Fruit fly (Drosophila melanogaster) whole organism, embryonic: ENCODE results near the gene Art3.
A peak's percentile ranks its signal among the peaks of the same experiment; 100 is the strongest.

Source experiments
- ATbp ChIP-seq: fragments of 200-800 bp; sonication (Bioruptor generic); optimal IDR thresholded peaks from 2 replicates; lab custom pipeline; 2017; ENCODE audit warnings: missing biosample characterization, mild to moderate bottlenecking, missing genetic modification characterization, missing genetic modification reagents
- Atf6 ChIP-seq: fragments of 200-800 bp; sonication (Bioruptor generic); IDR thresholded peaks from 2 replicates; pipeline ENCODE4 v1.3.6; 2022; ENCODE audit warnings: missing biosample characterization, missing genetic modification characterization
- B-H2 ChIP-seq: fragments of 200-800 bp; sonication (Bioruptor generic); optimal IDR thresholded peaks from 2 replicates; lab custom pipeline; 2018; ENCODE audit warnings: missing biosample characterization, mild to moderate bottlenecking, missing genetic modification characterization
- CG10147 ChIP-seq: fragments of 200-800 bp; sonication (Bioruptor generic); optimal IDR thresholded peaks from 2 replicates; lab custom pipeline; 2019; ENCODE audit warnings: missing biosample characterization, mild to moderate bottlenecking, missing genetic modification characterization, moderate library complexity
- CG10209 ChIP-seq: fragments of 200-800 bp; sonication (Bioruptor generic); optimal IDR thresholded peaks from 3 replicates; lab custom pipeline; 2017; ENCODE audit warnings: missing biosample characterization, mild to moderate bottlenecking, missing genetic modification characterization, missing genetic modification reagents
- CG1024 ChIP-seq: fragments of 200-800 bp; sonication (Bioruptor generic); IDR thresholded peaks from 2 replicates; pipeline ENCODE4 v1.3.6; 2022; ENCODE audit warnings: missing biosample characterization, missing genetic modification characterization
- CG10267 ChIP-seq: fragments of 200-800 bp; sonication (Bioruptor generic); optimal IDR thresholded peaks from 2 replicates; lab custom pipeline; 2018; ENCODE audit warnings: missing biosample characterization, mild to moderate bottlenecking, missing genetic modification characterization, moderate library complexity
- CG10543 ChIP-seq: fragments of 200-800 bp; sonication (Bioruptor generic); optimal IDR thresholded peaks from 3 replicates; lab custom pipeline; 2017; ENCODE audit warnings: missing biosample characterization, mild to moderate bottlenecking, missing genetic modification characterization, moderate library complexity
- CG10654 ChIP-seq: fragments of 200-800 bp; sonication (Bioruptor generic); optimal IDR thresholded peaks from 2 replicates; lab custom pipeline; 2016; ENCODE audit warnings: missing biosample characterization, missing genetic modification characterization
- CG12219 ChIP-seq: fragments of 200-800 bp; sonication (Bioruptor generic); optimal IDR thresholded peaks from 3 replicates; lab custom pipeline; 2018; ENCODE audit warnings: missing biosample characterization, mild to moderate bottlenecking, missing genetic modification characterization
- CG14441 ChIP-seq: fragments of 200-800 bp; sonication (Bioruptor generic); IDR thresholded peaks from 2 replicates; pipeline ENCODE4 v1.3.6; 2022; ENCODE audit warnings: missing biosample characterization, missing genetic modification characterization
- CG16779 ChIP-seq: fragments of 200-800 bp; sonication (Bioruptor generic); IDR thresholded peaks from 2 replicates; pipeline ENCODE4 v1.3.6; 2022; ENCODE audit warnings: missing biosample characterization, missing genetic modification characterization
- CG18262 ChIP-seq: fragments of 200-800 bp; optimal IDR thresholded peaks from 3 replicates; lab custom pipeline; 2019; ENCODE audit warnings: missing biosample characterization, mild to moderate bottlenecking, missing genetic modification characterization, moderate library complexity
- CG18764 ChIP-seq: fragments of 200-800 bp; sonication (Bioruptor generic); optimal IDR thresholded peaks from 3 replicates; lab custom pipeline; 2016; ENCODE audit warnings: missing biosample characterization, missing genetic modification characterization
- CG6791 ChIP-seq: fragments of 200-800 bp; sonication (Bioruptor generic); IDR thresholded peaks from 3 replicates; pipeline ENCODE4 v1.3.6; 2022; ENCODE audit warnings: missing biosample characterization, missing genetic modification characterization; ENCODE audit not compliant: partially characterized antibody
- CG7928 ChIP-seq: fragments of 200-800 bp; sonication (Bioruptor generic); optimal IDR thresholded peaks from 2 replicates; lab custom pipeline; 2017; ENCODE audit warnings: missing biosample characterization, mild to moderate bottlenecking, missing genetic modification characterization
- CG8765 ChIP-seq: fragments of 200-800 bp; sonication (Bioruptor generic); IDR thresholded peaks from 2 replicates; pipeline ENCODE4 v1.3.6; 2022; ENCODE audit warnings: missing biosample characterization, missing genetic modification characterization
- CG9437 ChIP-seq: fragments of 200-800 bp; sonication (Bioruptor generic); optimal IDR thresholded peaks from 2 replicates; lab custom pipeline; 2018; ENCODE audit warnings: missing biosample characterization, mild to moderate bottlenecking, missing genetic modification characterization
- CrebB ChIP-seq: fragments of 200-800 bp; sonication (Bioruptor generic); optimal IDR thresholded peaks from 3 replicates; lab custom pipeline; 2018; ENCODE audit warnings: missing biosample characterization, mild to moderate bottlenecking, missing genetic modification characterization
- Gsc ChIP-seq: fragments of 200-800 bp; sonication (Bioruptor generic); IDR thresholded peaks from 2 replicates; pipeline ENCODE4 v1.3.6; 2022; ENCODE audit warnings: missing biosample characterization, missing genetic modification characterization
- Hr3 ChIP-seq: fragments of 200-800 bp; sonication (Bioruptor generic); optimal IDR thresholded peaks from 3 replicates; lab custom pipeline; 2016; ENCODE audit warnings: missing biosample characterization, missing genetic modification characterization
- Hsf ChIP-seq: fragments of 200-800 bp; sonication (Bioruptor generic); optimal IDR thresholded peaks from 3 replicates; lab custom pipeline; 2016; ENCODE audit warnings: missing biosample characterization, missing genetic modification characterization
- Lim3 ChIP-seq: fragments of 200-800 bp; sonication (Bioruptor generic); IDR thresholded peaks from 2 replicates; pipeline ENCODE4 v1.3.6; 2022; ENCODE audit warnings: missing biosample characterization, missing genetic modification characterization
- MBD-R2 ChIP-seq: fragments of 200-800 bp; sonication (Bioruptor generic); IDR thresholded peaks from 2 replicates; pipeline ENCODE4 v1.3.6; 2022; ENCODE audit warnings: missing biosample characterization, missing genetic modification characterization
- Meics ChIP-seq: fragments of 200-800 bp; sonication (Bioruptor generic); optimal IDR thresholded peaks from 2 replicates; lab custom pipeline; 2017; ENCODE audit warnings: missing biosample characterization, mild to moderate bottlenecking, missing genetic modification characterization
- Nf-YB ChIP-seq: fragments of 200-800 bp; sonication (Bioruptor generic); optimal IDR thresholded peaks from 3 replicates; lab custom pipeline; 2019; ENCODE audit warnings: missing biosample characterization, mild to moderate bottlenecking, missing genetic modification characterization, moderate library complexity
- Oli ChIP-seq: fragments of 200-800 bp; sonication (Bioruptor generic); optimal IDR thresholded peaks from 2 replicates; lab custom pipeline; 2018; ENCODE audit warnings: missing biosample characterization, mild to moderate bottlenecking, missing genetic modification characterization, moderate library complexity
- PHDP ChIP-seq: fragments of 200-800 bp; sonication (Bioruptor generic); optimal IDR thresholded peaks from 3 replicates; lab custom pipeline; 2018; ENCODE audit warnings: missing biosample characterization, mild to moderate bottlenecking, missing genetic modification characterization, moderate library complexity
- Pdp1 ChIP-seq, 2 experiments: fragments of 200-800 bp; sonication (Bioruptor generic); optimal IDR thresholded peaks; 3 replicates each; lab custom pipeline; 2016; ENCODE audit warnings: missing biosample characterization in 2 of 2, missing genetic modification characterization in 2 of 2, mild to moderate bottlenecking in 1 of 2, moderate library complexity in 1 of 2
- Sox100B ChIP-seq: fragments of 200-800 bp; sonication (Bioruptor generic); optimal IDR thresholded peaks from 3 replicates; lab custom pipeline; 2018; ENCODE audit warnings: missing biosample characterization, mild to moderate bottlenecking, missing genetic modification characterization
- Tbp ChIP-seq: fragments of >200 bp; optimal IDR thresholded peaks from 2 replicates; lab custom pipeline; 2018; ENCODE audit warnings: missing biosample characterization, missing genetic modification characterization
- Usf ChIP-seq: fragments of 200-800 bp; sonication (Bioruptor generic); optimal IDR thresholded peaks from 2 replicates; lab custom pipeline; 2017; ENCODE audit warnings: missing genotype, missing biosample characterization, missing genetic modification characterization
- Xrp1 ChIP-seq: fragments of 200-800 bp; sonication (Bioruptor generic); IDR thresholded peaks from 2 replicates; pipeline ENCODE4 v1.3.6; 2022; ENCODE audit warnings: missing biosample characterization, missing genetic modification characterization
- ara ChIP-seq: fragments of 200-800 bp; sonication (Bioruptor generic); IDR thresholded peaks from 2 replicates; pipeline ENCODE4 v1.3.6; 2022; ENCODE audit warnings: missing biosample characterization, missing genetic modification characterization
- az2 ChIP-seq: fragments of 200-800 bp; sonication (Bioruptor generic); optimal IDR thresholded peaks from 3 replicates; lab custom pipeline; 2016; ENCODE audit warnings: missing biosample characterization, missing genetic modification characterization
- chif ChIP-seq, 2 experiments: fragments of 200-800 bp; sonication (Bioruptor generic); optimal IDR thresholded peaks; 3 replicates each; lab custom pipeline; 2016; ENCODE audit warnings: missing biosample characterization in 2 of 2, missing genetic modification characterization in 2 of 2
- chn ChIP-seq: fragments of 200-800 bp; sonication (Bioruptor generic); optimal IDR thresholded peaks from 2 replicates; lab custom pipeline; 2016; ENCODE audit warnings: missing biosample characterization, missing genetic modification characterization
- crol ChIP-seq: fragments of 200-800 bp; sonication (Bioruptor generic); IDR thresholded peaks from 2 replicates; pipeline ENCODE4 v1.3.6; 2022; ENCODE audit warnings: missing biosample characterization, missing genetic modification characterization
- gem ChIP-seq: fragments of 200-800 bp; sonication (Bioruptor generic); optimal IDR thresholded peaks from 2 replicates; lab custom pipeline; 2019; ENCODE audit warnings: missing biosample characterization, mild to moderate bottlenecking, missing genetic modification characterization, moderate library complexity
- ham ChIP-seq: fragments of 200-800 bp; sonication (Bioruptor generic); IDR thresholded peaks from 2 replicates; pipeline ENCODE4 v1.3.6; 2022; ENCODE audit warnings: missing biosample characterization, missing genetic modification characterization
- jumu ChIP-seq: fragments of 200-800 bp; sonication (Bioruptor generic); optimal IDR thresholded peaks from 3 replicates; lab custom pipeline; 2016; ENCODE audit warnings: missing biosample characterization, missing genetic modification characterization
- kah ChIP-seq: fragments of 200-800 bp; sonication (Bioruptor generic); optimal IDR thresholded peaks from 2 replicates; lab custom pipeline; 2018; ENCODE audit warnings: missing biosample characterization, mild to moderate bottlenecking, missing genetic modification characterization
- pfk ChIP-seq: fragments of 200-800 bp; sonication (Bioruptor generic); optimal IDR thresholded peaks from 2 replicates; lab custom pipeline; 2018; ENCODE audit warnings: missing biosample characterization, mild to moderate bottlenecking, missing genetic modification characterization, moderate library complexity
- pum ChIP-seq: fragments of 200-800 bp; sonication (Bioruptor generic); optimal IDR thresholded peaks from 2 replicates; lab custom pipeline; 2016; ENCODE audit warnings: missing biosample characterization, missing genetic modification characterization
- run ChIP-seq: fragments of 200-800 bp; sonication (Bioruptor generic); optimal IDR thresholded peaks from 3 replicates; lab custom pipeline; 2018; ENCODE audit warnings: missing biosample characterization, mild to moderate bottlenecking, missing genetic modification characterization
- salm ChIP-seq: fragments of 200-800 bp; sonication (Bioruptor generic); optimal IDR thresholded peaks from 2 replicates; lab custom pipeline; 2018; ENCODE audit warnings: missing biosample characterization, mild to moderate bottlenecking, missing genetic modification characterization
- sc ChIP-seq, 3 experiments: fragments of >200 bp in 2 of 3; fragments of 200-800 bp in 1 of 3; sonication (Bioruptor generic) in 1 of 3; optimal IDR thresholded peaks; 2 replicates in 2 of 3; 3 replicates in 1 of 3; lab custom pipeline; 2017; ENCODE audit warnings: mild to moderate bottlenecking in 1 of 3, missing biosample characterization in 1 of 3, missing genetic modification characterization in 1 of 3, missing genetic modification reagents in 1 of 3
- seq ChIP-seq: fragments of 200-800 bp; sonication (Bioruptor generic); IDR thresholded peaks from 2 replicates; pipeline ENCODE4 v1.3.6; 2022; ENCODE audit warnings: missing biosample characterization, missing genetic modification characterization
- yki ChIP-seq: fragments of >200 bp; optimal IDR thresholded peaks from 3 replicates; lab custom pipeline; 2018

Art3 gene

dm6 chr3R:15242186-15243045, 13.2 kb upstream of the Art3 start, which contains the start of the genes tefu and Hsc70-4 (continued):
- TF ChIP-seq Sox100B: peak; percentile 18
- TF ChIP-seq CrebB (tag; lab: Kevin White, UChicago): peak; percentile 23
- no peak for TF ChIP-seq Lim3 (GFP tag; lab: Robert Waterston, UW)
- peak; percentile 81 for TF ChIP-seq CG10654
- TF ChIP-seq CG10147 (GFP tag; lab: Kevin White, UChicago): no peak
- TF ChIP-seq CG18764 (GFP tag; lab: Kevin White, UChicago): peak; percentile 67
- peak; percentile 31 for TF ChIP-seq ATbp (GFP tag; lab: Kevin White, UChicago)
- peak; percentile 82 for TF ChIP-seq chn (GFP tag; lab: Kevin White, UChicago)
- TF ChIP-seq Usf (GFP tag; lab: Kevin White, UChicago): peak; percentile 78
- TF ChIP-seq CG9437 (GFP tag; lab: Kevin White, UChicago): peak; percentile 51
- peak; percentile 78 for TF ChIP-seq Hsf (GFP tag; lab: Kevin White, UChicago)
- TF ChIP-seq CG16779 (GFP tag; lab: Robert Waterston, UW): no peak
- TF ChIP-seq CG7928 (GFP tag; lab: Kevin White, UChicago): peak; percentile 75
- no peak for TF ChIP-seq CG18262
- TF ChIP-seq CG12219 (GFP tag; lab: Kevin White, UChicago): peak; percentile 8
- TF ChIP-seq Tbp: peak; percentile 80
- TF ChIP-seq kah (GFP tag; lab: Kevin White, UChicago): peak; percentile 45
- TF ChIP-seq CG6791 (GFP tag; lab: Robert Waterston, UW): peak; percentile 38; the same call in 1 of the 3 replicates
- TF ChIP-seq jumu: peak; percentile 78
- peak; percentile 56 for TF ChIP-seq PHDP (tag; lab: Kevin White, UChicago)
- peak; percentile 69 for TF ChIP-seq Oli (tag; lab: Kevin White, UChicago)
- TF ChIP-seq CG8765 (GFP tag; lab: Robert Waterston, UW): peak; percentile 78
- TF ChIP-seq az2 (GFP tag; lab: Kevin White, UChicago): peak; percentile 65
- TF ChIP-seq yki (lab: Kevin White, UChicago): no peak
- TF ChIP-seq Xrp1 (GFP tag; lab: Robert Waterston, UW): peak; percentile 70
- TF ChIP-seq Atf6 (GFP tag; lab: Robert Waterston, UW): peak; percentile 73
- TF ChIP-seq crol (GFP tag; lab: Robert Waterston, UW): no peak
- peak; percentile 80 for TF ChIP-seq Meics (GFP tag; lab: Kevin White, UChicago)
- peak; percentile 64 for TF ChIP-seq B-H2 (GFP tag; lab: Kevin White, UChicago)
- TF ChIP-seq gem (tag; lab: Kevin White, UChicago): peak; percentile 86
- TF ChIP-seq CG10267: peak; percentile 73
- peak; percentile 69 for TF ChIP-seq CG10209 (GFP tag; lab: Kevin White, UChicago)
- TF ChIP-seq seq: peak; percentile 63
- peak in 1 of 2 experiments; percentile 83 for TF ChIP-seq chif (GFP tag; optimal IDR thresholded peaks at IDR 0.05; lab: Kevin White, UChicago)
- peak; percentile 81 for TF ChIP-seq CG10543 (GFP tag; lab: Kevin White, UChicago)
- peak; percentile 83 for TF ChIP-seq pfk
- TF ChIP-seq CG1024 (GFP tag; lab: Robert Waterston, UW): peak; percentile 83
- peak; percentile 70 for TF ChIP-seq ara (GFP tag; lab: Robert Waterston, UW)
- no peak for TF ChIP-seq sc (optimal IDR thresholded peaks at IDR 0.05; lab: Kevin White, UChicago)
- TF ChIP-seq sc (GFP tag; optimal IDR thresholded peaks at IDR 0.05; lab: Kevin White, UChicago): peak; percentile 2
- peak; percentile 69 for TF ChIP-seq pum
- TF ChIP-seq Nf-YB (GFP tag; lab: Kevin White, UChicago): no peak
- peak; percentile 79 for TF ChIP-seq run
- TF ChIP-seq Pdp1 (GFP tag; optimal IDR thresholded peaks at IDR 0.05; lab: Kevin White, UChicago): peak; percentile 85 to 90
- peak; percentile 81 for TF ChIP-seq Hr3
- peak; percentile 6 for TF ChIP-seq salm (tag; lab: Kevin White, UChicago)
- TF ChIP-seq Gsc: peak; percentile 42; the same call in 1 of the 2 replicates
- peak; percentile 52; the same call in 1 of the 2 replicates for TF ChIP-seq ham
- TF ChIP-seq CG14441 (GFP tag; lab: Robert Waterston, UW): peak; percentile 86
- peak; percentile 58 for TF ChIP-seq MBD-R2 (GFP tag; lab: Robert Waterston, UW)
